Worm (Caenorhabditis elegans) whole organism, midembryonic: ENCODE data around the gene tag-267.
A peak's percentile ranks its signal among the peaks of the same experiment; 100 is the strongest.

Source experiments
- T22C8.4 ChIP-seq: fragments of 200-800 bp; sonication (Bioruptor generic); IDR thresholded peaks from 2 replicates; pipeline ENCODE4 v1.3.6; 2022; ENCODE audit warnings: missing genetic modification characterization, missing compliant biosample characterization
- flt-1 ChIP-seq: fragments of 200-800 bp; sonication (Bioruptor generic); IDR thresholded peaks from 2 replicates; pipeline ENCODE4 v1.3.6; 2022; ENCODE audit warnings: missing genetic modification characterization, missing compliant biosample characterization
- klf-2 ChIP-seq: fragments of 200-800 bp; sonication (Bioruptor generic); conservative IDR thresholded peaks from 2 replicates; pipeline ENCODE4 v1.3.6; 2022; ENCODE audit warnings: missing genetic modification reagents, missing genetic modification characterization, missing compliant biosample characterization
- med-1 ChIP-seq: sonication (generic microtip); optimal IDR thresholded peaks from 2 replicates; lab custom pipeline; 2017; ENCODE audit warnings: missing genetic modification characterization, mild to moderate bottlenecking, missing compliant biosample characterization, antibody characterized with exemption, missing genetic modification reagents; ENCODE audit not compliant: insufficient read depth
- ref-1 ChIP-seq: fragments of 200-800 bp; sonication (Bioruptor generic); conservative IDR thresholded peaks from 2 replicates; pipeline ENCODE4 v1.3.6; 2022; ENCODE audit warnings: missing genetic modification reagents, missing genetic modification characterization, missing compliant biosample characterization
- tab-1 ChIP-seq: fragments of 200-800 bp; sonication (Bioruptor generic); IDR thresholded peaks from 2 replicates; pipeline ENCODE4 v1.3.6; 2022; ENCODE audit warnings: missing genetic modification characterization, missing compliant biosample characterization
- ztf-23 ChIP-seq: fragments of 200-800 bp; sonication (Bioruptor generic); IDR thresholded peaks from 2 replicates; pipeline ENCODE4 v1.3.6; 2022; ENCODE audit warnings: missing genetic modification reagents, missing genetic modification characterization, missing compliant biosample characterization
- ztf-29 ChIP-seq: fragments of 200-800 bp; sonication (Bioruptor generic); IDR thresholded peaks from 2 replicates; pipeline ENCODE4 v1.3.6; 2022; ENCODE audit warnings: missing genetic modification reagents, missing genetic modification characterization, missing compliant biosample characterization

DNA sequence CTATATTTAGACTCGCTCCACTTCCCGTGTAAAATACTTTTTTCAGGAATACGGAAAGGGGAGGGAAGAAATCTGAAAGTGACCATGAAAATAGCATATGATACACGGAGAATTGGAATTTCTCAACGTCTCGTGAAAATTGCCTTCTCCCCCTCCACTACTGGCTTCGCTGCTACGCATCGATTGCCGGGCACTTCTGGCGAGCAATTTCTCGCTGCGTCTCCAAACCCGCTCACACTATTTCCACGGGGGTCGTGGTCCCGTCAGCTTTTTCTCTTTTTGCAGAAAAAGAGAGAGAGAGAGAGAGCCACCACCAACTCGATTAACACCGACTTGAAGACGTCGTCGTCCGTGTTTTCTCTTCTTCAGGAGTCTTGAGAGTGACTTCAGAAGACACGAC lies 30.4 kb downstream of the tag-267 start:
- TF ChIP-seq ref-1 (no peak), ztf-23 (GFP tag; lab: Robert Waterston, UW) (no peak), flt-1 (no peak), ztf-29 (GFP tag; lab: Robert Waterston, UW) (no peak), T22C8.4 (0 out of 2 replicates have a peak, but pooled peaks have one; percentile 11), tab-1 (GFP tag; lab: Robert Waterston, UW) (no peak), med-1 (GFP tag; lab: Kevin White, UChicago) (no peak), klf-2 (GFP tag; lab: Robert Waterston, UW) (no peak)
